Worm (Caenorhabditis elegans): ENCODE data around the gene C50E3.6.

C50E3.6 gene

ce11 chrV:7631732-7632131 is 41.4 kb upstream of the C50E3.6 start, which contains the start of gene srd-25:
srd-25 (plus strand) TSS chrV:7632032.
- no peak for TF ChIP-seq elt-3 (tag; optimal IDR thresholded peaks at IDR 0.05)
- TF ChIP-seq egl-5 (tag; optimal IDR thresholded peaks at IDR 0.05) = no peak
- no peak for TF ChIP-seq ama-1 (optimal IDR thresholded peaks at IDR 0.05)

- TF ChIP-seq pha-4 (tag; optimal IDR thresholded peaks at IDR 0.05) (no peak), ceh-16 (tag; optimal IDR thresholded peaks at IDR 0.05) (no peak)
Measured at ce11 chrV:7629504-7629903, 39.1 kb upstream of the C50E3.6 start, which contains the start of gene srd-30. srd-30 (plus strand) TSS chrV:7629804.

- TF ChIP-seq skn-1 (tag; optimal IDR thresholded peaks at IDR 0.05) = no peak
- no peak for TF ChIP-seq nhr-12 (tag; optimal IDR thresholded peaks at IDR 0.05)
- no peak for TF ChIP-seq ceh-16 (tag; optimal IDR thresholded peaks at IDR 0.05)
- no peak for TF ChIP-seq snpc-4 (tag; optimal IDR thresholded peaks at IDR 0.05)
- no peak for TF ChIP-seq fkh-10 (GFP tag; optimal IDR thresholded peaks at IDR 0.05)
- no peak for TF ChIP-seq sea-2 (GFP tag; optimal IDR thresholded peaks at IDR 0.05)
- TF ChIP-seq elt-1 (tag; optimal IDR thresholded peaks at IDR 0.05) = no peak
- no peak for TF ChIP-seq mml-1 (tag; optimal IDR thresholded peaks at IDR 0.05)
- TF ChIP-seq R02D3.7 (tag; optimal IDR thresholded peaks at IDR 0.05) = no peak
- TF ChIP-seq unc-39 (tag; optimal IDR thresholded peaks at IDR 0.05) = no peak
- TF ChIP-seq ceh-9 (tag; optimal IDR thresholded peaks at IDR 0.05) = no peak
Measured at ce11 chrV:7626550-7626949, 36.2 kb upstream of the C50E3.6 start, which contains the start of gene F07C4.6. F07C4.6 (plus strand) TSS chrV:7626850.

ce11 chrV:7624652-7625051 is 34.3 kb upstream of the C50E3.6 start, which contains the start of gene grsp-4:
grsp-4 (plus strand) TSS chrV:7624952.
- TF ChIP-seq nfya-1 (tag; optimal IDR thresholded peaks at IDR 0.05; ENCODE audit: insufficient read depth) (no peak), tbx-2 (tag; optimal IDR thresholded peaks at IDR 0.05) (no peak), ceh-28 (tag; optimal IDR thresholded peaks at IDR 0.05) (no peak), nhr-77 (tag; optimal IDR thresholded peaks at IDR 0.05) (no peak), nhr-23 (tag; optimal IDR thresholded peaks at IDR 0.05) (no peak), elt-2 (tag; optimal IDR thresholded peaks at IDR 0.05) (no peak), elt-3 (tag; optimal IDR thresholded peaks at IDR 0.05) (no peak), nhr-76 (tag; optimal IDR thresholded peaks at IDR 0.05) (no peak), lin-39 (tag; optimal IDR thresholded peaks at IDR 0.05) (no peak), R02D3.7 (tag; optimal IDR thresholded peaks at IDR 0.05) (no peak), fkh-2 (tag; optimal IDR thresholded peaks at IDR 0.05) (no peak)

ce11 chrV:7624152-7624551 is 33.8 kb upstream of the C50E3.6 start, which contains the start of gene C50E3.13:
C50E3.13 (minus strand) TSS chrV:7624252.
- no peak for TF ChIP-seq eor-1 (tag; optimal IDR thresholded peaks at IDR 0.05)
- no peak for TF ChIP-seq ceh-28 (tag; optimal IDR thresholded peaks at IDR 0.05)
- TF ChIP-seq unc-62 (GFP tag; optimal IDR thresholded peaks at IDR 0.05) = no peak
- TF ChIP-seq hmg-11 (tag; optimal IDR thresholded peaks at IDR 0.05) = no peak
- no peak for TF ChIP-seq ceh-16 (tag; optimal IDR thresholded peaks at IDR 0.05)
- TF ChIP-seq tbx-2 (tag; optimal IDR thresholded peaks at IDR 0.05) = no peak
- TF ChIP-seq snpc-4 (tag; optimal IDR thresholded peaks at IDR 0.05) = no peak
- TF ChIP-seq fkh-10 (GFP tag; optimal IDR thresholded peaks at IDR 0.05) = no peak
- no peak for TF ChIP-seq egl-27 (tag; optimal IDR thresholded peaks at IDR 0.05)
- no peak for TF ChIP-seq egl-5 (tag; optimal IDR thresholded peaks at IDR 0.05)
- TF ChIP-seq nhr-12 (tag; optimal IDR thresholded peaks at IDR 0.05) = no peak

ce11 chrV:7622011-7622465 is 31.7 kb upstream of the C50E3.6 start, which contains the start of gene C50E3.12:
C50E3.12 (minus strand) TSS chrV:7622061.
- TF ChIP-seq mdl-1 (tag; optimal IDR thresholded peaks at IDR 0.05) (no peak), ztf-4 (tag; optimal IDR thresholded peaks at IDR 0.05) (no peak), egl-5 (tag; optimal IDR thresholded peaks at IDR 0.05) (no peak), nfya-1 (tag; optimal IDR thresholded peaks at IDR 0.05; ENCODE audit: insufficient read depth) (no peak), nhr-67 (tag; optimal IDR thresholded peaks at IDR 0.05) (no peak), daf-12 (tag; optimal IDR thresholded peaks at IDR 0.05) (no peak), egl-27 (tag; optimal IDR thresholded peaks at IDR 0.05) (no peak), nhr-23 (tag; optimal IDR thresholded peaks at IDR 0.05) (no peak), pqm-1 (tag; optimal IDR thresholded peaks at IDR 0.05) (no peak), lsy-12 (tag; optimal IDR thresholded peaks at IDR 0.05) (no peak), unc-39 (tag; optimal IDR thresholded peaks at IDR 0.05) (no peak), ama-1 (optimal IDR thresholded peaks at IDR 0.05) (no peak), nhr-77 (tag; optimal IDR thresholded peaks at IDR 0.05) (no peak), tbx-2 (tag; optimal IDR thresholded peaks at IDR 0.05) (no peak), unc-62 (GFP tag; optimal IDR thresholded peaks at IDR 0.05) (no peak), elt-3 (tag; optimal IDR thresholded peaks at IDR 0.05) (no peak), nhr-25 (tag; optimal IDR thresholded peaks at IDR 0.05) (no peak), lin-15B (tag; optimal IDR thresholded peaks at IDR 0.05) (no peak)

Measured in whole organism, L3 larva.